Worm (Caenorhabditis elegans) whole organism, L1 larva: ENCODE data around the gene aakb-1.

Experiments
- C04F5.9 ChIP-seq: sonication (generic microtip); optimal IDR thresholded peaks from 2 replicates; lab custom pipeline; 2016; ENCODE audit warnings: missing genetic modification characterization, missing compliant biosample characterization
- C16A3.4 ChIP-seq: fragments of 150-350 bp; optimal IDR thresholded peaks from 2 replicates; lab custom pipeline; 2014; ENCODE audit warnings: missing biosample characterization, missing genetic modification characterization
- Y116A8C.19 ChIP-seq: sonication (generic microtip); optimal IDR thresholded peaks from 2 replicates; lab custom pipeline; 2016; ENCODE audit warnings: missing compliant biosample characterization, missing genetic modification characterization, borderline replicate concordance
- aha-1 ChIP-seq: fragments of 150-350 bp; optimal IDR thresholded peaks from 2 replicates; lab custom pipeline; 2014; ENCODE audit warnings: missing biosample characterization, missing genetic modification characterization
- alr-1 ChIP-seq: fragments of 200-800 bp; sonication (Bioruptor generic); optimal IDR thresholded peaks from 2 replicates; lab custom pipeline; 2018; ENCODE audit warnings: borderline replicate concordance, mild to moderate bottlenecking, missing genetic modification characterization, missing compliant biosample characterization
- ama-1 ChIP-seq: fragments of 150-350 bp; optimal IDR thresholded peaks from 2 replicates; lab custom pipeline; 2014
- blmp-1 ChIP-seq: fragments of 150-350 bp; optimal IDR thresholded peaks from 2 replicates; lab custom pipeline; 2014; ENCODE audit warnings: missing biosample characterization, missing genetic modification characterization
- ceh-63 ChIP-seq: fragments of 200-800 bp; sonication (Bioruptor generic); optimal IDR thresholded peaks from 2 replicates; lab custom pipeline; 2018; ENCODE audit warnings: mild to moderate bottlenecking, missing genetic modification characterization, missing compliant biosample characterization
- ceh-8 ChIP-seq: fragments of 200-800 bp; sonication (Bioruptor generic); optimal IDR thresholded peaks from 2 replicates; lab custom pipeline; 2018; ENCODE audit warnings: mild to moderate bottlenecking, missing genetic modification characterization, moderate library complexity, missing compliant biosample characterization
- ceh-82 ChIP-seq, 3 experiments: fragments of 150-350 bp in 1 of 3; sonication (generic microtip) in 2 of 3; optimal IDR thresholded peaks; 2 replicates each; lab custom pipeline; 2014 to 2017; ENCODE audit warnings: missing biosample characterization in 3 of 3, missing genetic modification characterization in 3 of 3
- ceh-90 ChIP-seq: sonication (generic microtip); optimal IDR thresholded peaks from 2 replicates; lab custom pipeline; 2016; ENCODE audit warnings: missing genetic modification characterization, missing compliant biosample characterization
- efl-3 ChIP-seq: fragments of 200-800 bp; sonication (Bioruptor generic); optimal IDR thresholded peaks from 2 replicates; lab custom pipeline; 2018; ENCODE audit warnings: mild to moderate bottlenecking, missing genetic modification characterization, missing compliant biosample characterization
- egl-27 ChIP-seq, 2 experiments: fragments of 150-350 bp in 1 of 2; sonication (generic microtip); optimal IDR thresholded peaks; 3 replicates each; lab custom pipeline; 2017 to 2018; ENCODE audit warnings: missing biosample characterization in 2 of 2, missing genetic modification characterization in 2 of 2, missing genetic modification reagents in 2 of 2
- elt-2 ChIP-seq: sonication (generic microtip); optimal IDR thresholded peaks from 2 replicates; lab custom pipeline; 2016; ENCODE audit warnings: missing genetic modification characterization, mild to moderate bottlenecking, inconsistent platforms, missing compliant biosample characterization, missing genetic modification reagents
- ets-5 ChIP-seq: fragments of 200-800 bp; sonication (Bioruptor generic); IDR thresholded peaks from 2 replicates; pipeline ENCODE4 v1.3.6; 2022; ENCODE audit warnings: missing genetic modification characterization, missing compliant biosample characterization
- fkh-10 ChIP-seq: sonication (generic microtip); optimal IDR thresholded peaks from 2 replicates; lab custom pipeline; 2017; ENCODE audit warnings: missing biosample characterization, missing genetic modification reagents, missing genetic modification characterization
- fkh-8 ChIP-seq: sonication (generic microtip); optimal IDR thresholded peaks from 2 replicates; lab custom pipeline; 2016; ENCODE audit warnings: mild to moderate bottlenecking, missing genetic modification characterization, missing compliant biosample characterization
- grh-1 ChIP-seq: fragments of 200-800 bp; sonication (Bioruptor generic); IDR thresholded peaks from 2 replicates; pipeline ENCODE4 v1.3.6; 2022; ENCODE audit warnings: missing genetic modification reagents, missing genetic modification characterization, missing compliant biosample characterization
- hlh-4 ChIP-seq: sonication (generic microtip); optimal IDR thresholded peaks from 2 replicates; lab custom pipeline; 2016; ENCODE audit warnings: mild to moderate bottlenecking, missing genetic modification characterization, missing compliant biosample characterization
- irx-1 ChIP-seq: sonication (generic microtip); optimal IDR thresholded peaks from 2 replicates; lab custom pipeline; 2016; ENCODE audit warnings: missing genetic modification characterization, missing compliant biosample characterization
- isw-1 ChIP-seq: fragments of 200-800 bp; sonication (Bioruptor generic); IDR thresholded peaks from 2 replicates; pipeline ENCODE4 v1.3.6; 2022; ENCODE audit warnings: missing genetic modification characterization, missing compliant biosample characterization
- lin-14 ChIP-seq: fragments of 200-800 bp; sonication (Bioruptor generic); optimal IDR thresholded peaks from 2 replicates; lab custom pipeline; 2018; ENCODE audit warnings: mild to moderate bottlenecking, missing genetic modification characterization, moderate library complexity, missing compliant biosample characterization
- lin-35 ChIP-seq, 2 experiments: fragments of 150-350 bp; optimal IDR thresholded peaks; 2 replicates each; lab custom pipeline; 2014; ENCODE audit warnings: missing biosample characterization in 2 of 2, missing genetic modification characterization in 2 of 2, missing genetic modification reagents in 2 of 2
- lir-3 ChIP-seq: sonication (generic microtip); optimal IDR thresholded peaks from 2 replicates; lab custom pipeline; 2016; ENCODE audit warnings: mild to moderate bottlenecking, missing genetic modification characterization, moderate library complexity, missing compliant biosample characterization; ENCODE audit not compliant: poor library complexity
- mdl-1 ChIP-seq, 2 experiments: fragments of 150-350 bp; optimal IDR thresholded peaks; 2 replicates each; lab custom pipeline; 2014 to 2017; ENCODE audit warnings: missing biosample characterization in 2 of 2, missing genetic modification characterization in 2 of 2, inconsistent platforms in 1 of 2
- nhr-12 ChIP-seq: sonication (generic microtip); optimal IDR thresholded peaks from 2 replicates; lab custom pipeline; 2017; ENCODE audit warnings: missing biosample characterization, missing genetic modification characterization
- nhr-19 ChIP-seq: fragments of 200-800 bp; sonication (Bioruptor generic); conservative IDR thresholded peaks from 2 replicates; pipeline ENCODE4 v1.3.6; 2022; ENCODE audit warnings: missing genetic modification characterization, missing compliant biosample characterization
- nhr-20 ChIP-seq: sonication (generic microtip); optimal IDR thresholded peaks from 2 replicates; lab custom pipeline; 2016; ENCODE audit warnings: mild to moderate bottlenecking, missing genetic modification characterization, missing compliant biosample characterization
- nhr-28 ChIP-seq: fragments of 150-350 bp; optimal IDR thresholded peaks from 2 replicates; lab custom pipeline; 2014; ENCODE audit warnings: missing biosample characterization, missing genetic modification characterization
- nhr-47 ChIP-seq: sonication (generic microtip); optimal IDR thresholded peaks from 2 replicates; lab custom pipeline; 2016; ENCODE audit warnings: mild to moderate bottlenecking, missing genetic modification characterization, moderate library complexity, missing compliant biosample characterization
- nhr-71 ChIP-seq: sonication (generic microtip); optimal IDR thresholded peaks from 2 replicates; lab custom pipeline; 2016; ENCODE audit warnings: mild to moderate bottlenecking, missing genetic modification characterization, moderate library complexity, missing compliant biosample characterization
- nhr-77 ChIP-seq: fragments of 150-350 bp; optimal IDR thresholded peaks from 2 replicates; lab custom pipeline; 2014; ENCODE audit warnings: missing biosample characterization, missing genetic modification characterization
- nhr-85 ChIP-seq: sonication (generic microtip); peaks from one replicate; lab custom pipeline; 2016; ENCODE audit warnings: missing genetic modification characterization, inconsistent platforms, missing compliant biosample characterization
- pag-3 ChIP-seq: sonication (generic microtip); optimal IDR thresholded peaks from 2 replicates; lab custom pipeline; 2017; ENCODE audit warnings: missing genetic modification characterization, mild to moderate bottlenecking, missing compliant biosample characterization, antibody characterized with exemption, borderline replicate concordance; ENCODE audit not compliant: insufficient read depth
- snu-23 ChIP-seq: sonication (generic microtip); optimal IDR thresholded peaks from 2 replicates; lab custom pipeline; 2016; ENCODE audit warnings: missing genetic modification characterization, missing compliant biosample characterization
- sox-4 ChIP-seq: sonication (generic microtip); optimal IDR thresholded peaks from 2 replicates; lab custom pipeline; 2016; ENCODE audit warnings: missing genetic modification characterization, missing compliant biosample characterization
- swsn-7 ChIP-seq: sonication (generic microtip); optimal IDR thresholded peaks from 2 replicates; lab custom pipeline; 2016; ENCODE audit warnings: missing genetic modification characterization, missing compliant biosample characterization
- tbx-2 ChIP-seq: sonication (generic microtip); optimal IDR thresholded peaks from 2 replicates; lab custom pipeline; 2016; ENCODE audit warnings: missing genetic modification characterization, missing compliant biosample characterization
- unc-130 ChIP-seq: fragments of 150-350 bp; optimal IDR thresholded peaks from 2 replicates; lab custom pipeline; 2017; ENCODE audit warnings: missing biosample characterization, missing genetic modification characterization, inconsistent platforms
- unc-30 ChIP-seq: sonication (generic microtip); optimal IDR thresholded peaks from 2 replicates; lab custom pipeline; 2017; ENCODE audit warnings: missing biosample characterization, missing genetic modification characterization
- xbp-1 ChIP-seq: sonication (generic microtip); optimal IDR thresholded peaks from 2 replicates; lab custom pipeline; 2016; ENCODE audit warnings: missing genetic modification characterization, missing compliant biosample characterization
- zip-4 ChIP-seq: fragments of 200-800 bp; sonication (Bioruptor generic); optimal IDR thresholded peaks from 2 replicates; lab custom pipeline; 2018; ENCODE audit warnings: mild to moderate bottlenecking, missing genetic modification characterization, moderate library complexity, missing compliant biosample characterization
- ztf-11 ChIP-seq, 2 experiments: sonication (generic microtip); optimal IDR thresholded peaks; 2 replicates each; lab custom pipeline; 2016 to 2017; ENCODE audit warnings: missing genetic modification characterization in 2 of 2, missing biosample characterization in 1 of 2, missing compliant biosample characterization in 1 of 2

aakb-1 gene

ce11 chrX:13772734-13773133 is 17.2 kb downstream of the aakb-1 start:
- TF ChIP-seq nhr-19 (GFP tag; lab: Robert Waterston, UW) (peak; percentile 29; the same call in 1 of the 2 replicates), Y116A8C.19 (tag; lab: Kevin White, UChicago) (no peak), nhr-47 (no peak), egl-27 (tag; optimal IDR thresholded peaks at IDR 0.05; lab: Kevin White, UChicago) (no peak), elt-2 (peak; percentile 77), nhr-85 (tag; lab: Kevin White, UChicago) (peak; percentile 71), lin-14 (peak; percentile 28), isw-1 (GFP tag; lab: Robert Waterston, UW) (no peak), unc-30 (tag; lab: Kevin White, UChicago) (no peak), lin-35 (GFP tag; optimal IDR thresholded peaks at IDR 0.05; lab: Kevin White, UChicago) (peak in 1 of 2 experiments; percentile 14), nhr-12 (tag; lab: Kevin White, UChicago) (no peak), nhr-20 (peak; percentile 9), nhr-71 (tag; lab: Kevin White, UChicago) (peak; percentile 7), ama-1 (lab: Kevin White, UChicago) (no peak), alr-1 (tag; lab: Kevin White, UChicago) (no peak)

DNA sequence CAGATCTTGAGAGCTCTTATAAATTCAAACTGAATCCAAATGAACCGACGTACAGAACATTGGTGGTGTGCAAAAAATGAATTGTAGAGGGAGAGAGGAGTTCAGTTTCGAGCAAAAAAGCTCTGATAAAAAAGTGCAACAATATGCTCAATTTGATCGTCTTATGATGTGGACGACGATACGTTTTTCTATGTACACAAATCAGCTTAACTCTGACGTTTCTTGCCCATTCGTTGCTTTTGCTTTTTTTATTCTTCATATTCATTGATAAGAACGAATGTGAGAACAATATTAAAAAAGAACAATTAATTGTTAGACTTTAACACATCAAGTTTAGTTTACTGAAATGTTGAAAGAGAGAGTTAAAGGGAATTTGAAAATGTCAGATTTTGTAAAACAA is 18.6 kb downstream of the aakb-1 start:
- TF ChIP-seq lin-35 (GFP tag; optimal IDR thresholded peaks at IDR 0.05; lab: Kevin White, UChicago) (peak in 1 of 2 experiments; percentile 5), C04F5.9 (tag; lab: Kevin White, UChicago) (no peak), ets-5 (no peak), unc-130 (tag; lab: Kevin White, UChicago) (no peak), elt-2 (peak; percentile 45)

ce11 chrX:13775508-13775907 is 19.9 kb downstream of the aakb-1 start:
- TF ChIP-seq ceh-8 (GFP tag; lab: Kevin White, UChicago) (peak; percentile 73), blmp-1 (tag; lab: Kevin White, UChicago) (peak; percentile 37), nhr-71 (tag; lab: Kevin White, UChicago) (peak; percentile 2), pag-3 (no peak)
- TF ChIP-seq, all 84 proteins: peak for 3

ce11 chrX:13781445-13782073 is 26.0 kb downstream of the aakb-1 start:
- peak; percentile 52 for TF ChIP-seq nhr-47
- no peak for TF ChIP-seq zip-4 (GFP tag; lab: Kevin White, UChicago)
- peak; percentile 30 for TF ChIP-seq irx-1 (tag; lab: Kevin White, UChicago)
- peak; percentile 39 for TF ChIP-seq xbp-1
- TF ChIP-seq alr-1 (tag; lab: Kevin White, UChicago) = no peak
- no peak for TF ChIP-seq unc-30 (tag; lab: Kevin White, UChicago)
- no peak for TF ChIP-seq fkh-10 (GFP tag; lab: Kevin White, UChicago)
- no peak for TF ChIP-seq fkh-8 (tag; lab: Kevin White, UChicago)
- peak; percentile 32 for TF ChIP-seq lin-14
- no peak for TF ChIP-seq ztf-11 (tag; optimal IDR thresholded peaks at IDR 0.05; lab: Kevin White, UChicago)
- no peak for TF ChIP-seq sox-4 (tag; lab: Kevin White, UChicago)
- TF ChIP-seq hlh-4 (tag; lab: Kevin White, UChicago) = no peak
- TF ChIP-seq ceh-90 (tag; lab: Kevin White, UChicago) = no peak
- TF ChIP-seq aha-1 (tag; lab: Kevin White, UChicago) = no peak
- peak; percentile 64 for TF ChIP-seq nhr-71 (tag; lab: Kevin White, UChicago)
- no peak for TF ChIP-seq efl-3 (GFP tag; lab: Kevin White, UChicago)
- no peak for TF ChIP-seq C16A3.4 (tag; lab: Kevin White, UChicago)
- peak; percentile 84 for TF ChIP-seq nhr-85 (tag; lab: Kevin White, UChicago)
- TF ChIP-seq Y116A8C.19 (tag; lab: Kevin White, UChicago) = no peak
- peak in 1 of 2 experiments; percentile 13 for TF ChIP-seq lin-35 (GFP tag; optimal IDR thresholded peaks at IDR 0.05; lab: Kevin White, UChicago)
- no peak for TF ChIP-seq nhr-28 (tag; lab: Kevin White, UChicago)
- TF ChIP-seq mdl-1 (tag; optimal IDR thresholded peaks at IDR 0.05; lab: Kevin White, UChicago) = no peak
- TF ChIP-seq unc-130 (tag; lab: Kevin White, UChicago) = no peak
- TF ChIP-seq nhr-20 = peak; percentile 69
- peak; percentile 68 for TF ChIP-seq nhr-19 (GFP tag; lab: Robert Waterston, UW)
- peak; percentile 34 for TF ChIP-seq lir-3 (tag; lab: Kevin White, UChicago)
- no peak for TF ChIP-seq ceh-82 (tag; optimal IDR thresholded peaks at IDR 0.05; lab: Kevin White, UChicago)
- peak; percentile 76 for TF ChIP-seq snu-23 (GFP tag; lab: Kevin White, UChicago)
- peak; percentile 41 for TF ChIP-seq swsn-7 (tag; lab: Kevin White, UChicago)
- TF ChIP-seq ceh-63 (GFP tag; lab: Kevin White, UChicago) = no peak
- no peak for TF ChIP-seq nhr-77
- TF ChIP-seq grh-1 = no peak
- TF ChIP-seq tbx-2 = peak; percentile 32
